Fruit fly (Drosophila melanogaster): ENCODE results near the gene CG14692.
A peak's percentile ranks its signal among the peaks of the same experiment; 100 is the strongest.

Gene CG14692

dm6 chr3R:10784058-10784499, 19.7 kb downstream of the CG14692 start, which contains the start of the genes mRpL37 and Rbp1 (continued):
- TF ChIP-seq CG14860 (GFP tag; IDR thresholded peaks at IDR 0.05; ENCODE audit: partially characterized antibody) (peak; percentile 95), en (GFP tag; optimal IDR thresholded peaks at IDR 0.05) (no peak), run (tag; optimal IDR thresholded peaks at IDR 0.05) (no peak), wor (GFP tag; IDR thresholded peaks at IDR 0.05) (no peak), amos (GFP tag; IDR thresholded peaks at IDR 0.05; ENCODE audit: partially characterized antibody) (peak; percentile 78), usp (GFP tag; optimal IDR thresholded peaks at IDR 0.05) (no peak), lilli (GFP tag; optimal IDR thresholded peaks at IDR 0.05) (peak; percentile 81), CG10959 (GFP tag; IDR thresholded peaks at IDR 0.05) (no peak), lov (optimal IDR thresholded peaks at IDR 0.05) (no peak), lov (GFP tag; IDR thresholded peaks at IDR 0.05) (no peak), yki (optimal IDR thresholded peaks at IDR 0.05) (peak; percentile 7), Dad (GFP tag; optimal IDR thresholded peaks at IDR 0.05) (peak; percentile 24), NC2α (GFP tag; optimal IDR thresholded peaks at IDR 0.05) (no peak), jumu (GFP tag; optimal IDR thresholded peaks at IDR 0.05) (peak; percentile 50), Side (GFP tag; optimal IDR thresholded peaks at IDR 0.05) (no peak), fu2 (GFP tag; optimal IDR thresholded peaks at IDR 0.05) (no peak), grau (tag; optimal IDR thresholded peaks at IDR 0.05) (peak; percentile 84), sens (GFP tag) (peak; percentile 92), knrl (GFP tag; IDR thresholded peaks at IDR 0.05; ENCODE audit: partially characterized antibody) (peak; percentile 96), esg (GFP tag; conservative IDR thresholded peaks at IDR 0.05) (peak; percentile 47), CG30403 (GFP tag; optimal IDR thresholded peaks at IDR 0.05) (peak; percentile 91), CG18011 (GFP tag; optimal IDR thresholded peaks at IDR 0.05) (peak; percentile 55), luna (GFP tag; optimal IDR thresholded peaks at IDR 0.05) (no peak), ase (GFP tag; IDR thresholded peaks at IDR 0.05) (peak; percentile 27; the same call in 1 of the 3 replicates), Blimp-1 (GFP tag; optimal IDR thresholded peaks at IDR 0.05) (no peak), Poxn (GFP tag; IDR thresholded peaks at IDR 0.05) (no peak), CG17361 (GFP tag; IDR thresholded peaks at IDR 0.05) (peak; percentile 91), Usf (GFP tag; optimal IDR thresholded peaks at IDR 0.05) (peak; percentile 51), trem (tag; optimal IDR thresholded peaks at IDR 0.05) (peak; percentile 88), CG1647 (GFP tag; optimal IDR thresholded peaks at IDR 0.05) (peak; percentile 33), Dip2 (GFP tag; IDR thresholded peaks at IDR 0.05) (no peak), CG8478 (optimal IDR thresholded peaks at IDR 0.05) (no peak), da (GFP tag; optimal IDR thresholded peaks at IDR 0.05) (no peak), Meics (GFP tag; optimal IDR thresholded peaks at IDR 0.05) (peak; percentile 65), kay (GFP tag; optimal IDR thresholded peaks at IDR 0.05) (peak; percentile 40), CG14014 (GFP tag; IDR thresholded peaks at IDR 0.05) (peak; percentile 54; the same call in 1 of the 2 replicates), CG13775 (GFP tag; optimal IDR thresholded peaks at IDR 0.05) (peak; percentile 82), br (optimal IDR thresholded peaks at IDR 0.05) (no peak), phol (tag; optimal IDR thresholded peaks at IDR 0.05) (peak; percentile 89), zen2 (GFP tag; IDR thresholded peaks at IDR 0.05; ENCODE audit: partially characterized antibody) (peak; percentile 55; the same call in 1 of the 3 replicates), zfh1 (GFP tag; IDR thresholded peaks at IDR 0.05) (peak; percentile 41; the same call in 1 of the 3 replicates), CG13624 (GFP tag; optimal IDR thresholded peaks at IDR 0.05) (peak; percentile 33), CG4820 (GFP tag; optimal IDR thresholded peaks at IDR 0.05) (peak; percentile 76), ERR (GFP tag; optimal IDR thresholded peaks at IDR 0.05) (no peak), CG11504 (tag; optimal IDR thresholded peaks at IDR 0.05) (peak; percentile 81), Atf-2 (GFP tag; optimal IDR thresholded peaks at IDR 0.05) (peak; percentile 48), ind (GFP tag; optimal IDR thresholded peaks at IDR 0.05) (peak; percentile 84), pnt (GFP tag; optimal IDR thresholded peaks at IDR 0.05) (peak; percentile 78), pho (GFP tag; optimal IDR thresholded peaks at IDR 0.05) (peak; percentile 40), CkIIα-i1 (GFP tag; IDR thresholded peaks at IDR 0.05) (no peak), HLH3B (GFP tag; IDR thresholded peaks at IDR 0.05) (peak; percentile 71; the same call in 1 of the 2 replicates), pan (optimal IDR thresholded peaks at IDR 0.05) (no peak), pan (GFP tag; optimal IDR thresholded peaks at IDR 0.05 in 1 of 2, IDR thresholded peaks at IDR 0.05 in 1 of 2) (no peak), CG16815 (GFP tag; optimal IDR thresholded peaks at IDR 0.05) (peak; percentile 79)
